Fruit fly (Drosophila melanogaster) whole organism, embryonic: ENCODE measurements around the gene CG44000.
A peak's percentile ranks its signal among the peaks of the same experiment; 100 is the strongest.

Source experiments
- Blimp-1 ChIP-seq: fragments of 200-800 bp; sonication (Bioruptor generic); optimal IDR thresholded peaks from 3 replicates; lab custom pipeline; 2018; ENCODE audit warnings: missing biosample characterization, missing genetic modification characterization, mild to moderate bottlenecking, moderate library complexity, missing genetic modification reagents
- CG10543 ChIP-seq: fragments of 200-800 bp; sonication (Bioruptor generic); optimal IDR thresholded peaks from 3 replicates; lab custom pipeline; 2017; ENCODE audit warnings: missing biosample characterization, mild to moderate bottlenecking, missing genetic modification characterization, moderate library complexity
- CG11504 ChIP-seq: fragments of 200-800 bp; sonication (Bioruptor generic); optimal IDR thresholded peaks from 3 replicates; lab custom pipeline; 2019; ENCODE audit warnings: missing biosample characterization, mild to moderate bottlenecking, missing genetic modification characterization, moderate library complexity
- CG12299 ChIP-seq: fragments of 200-800 bp; sonication (Bioruptor generic); optimal IDR thresholded peaks from 2 replicates; lab custom pipeline; 2018; ENCODE audit warnings: missing biosample characterization, mild to moderate bottlenecking, missing genetic modification characterization
- CG12769 ChIP-seq: fragments of 200-800 bp; sonication (Bioruptor generic); optimal IDR thresholded peaks from 2 replicates; lab custom pipeline; 2019; ENCODE audit warnings: missing biosample characterization, mild to moderate bottlenecking, missing genetic modification characterization, moderate library complexity
- CG13296 ChIP-seq: fragments of 200-800 bp; sonication (Bioruptor generic); optimal IDR thresholded peaks from 3 replicates; lab custom pipeline; 2018; ENCODE audit warnings: missing biosample characterization, mild to moderate bottlenecking, missing genetic modification characterization
- CG14050 ChIP-seq: fragments of 200-800 bp; sonication (Bioruptor generic); IDR thresholded peaks from 3 replicates; pipeline ENCODE4 v1.3.6; 2022; ENCODE audit warnings: missing biosample characterization, missing genetic modification characterization
- CG14667 ChIP-seq: fragments of 200-800 bp; sonication (Bioruptor generic); IDR thresholded peaks from 2 replicates; pipeline ENCODE4 v1.3.6; 2022; ENCODE audit warnings: missing biosample characterization, missing genetic modification characterization
- CG17186 ChIP-seq: fragments of 200-800 bp; sonication (Bioruptor generic); optimal IDR thresholded peaks from 3 replicates; lab custom pipeline; 2017; ENCODE audit warnings: missing biosample characterization, missing genetic modification reagents, missing genetic modification characterization
- CG18619 ChIP-seq: fragments of 200-800 bp; sonication (Bioruptor generic); optimal IDR thresholded peaks from 3 replicates; lab custom pipeline; 2017; ENCODE audit warnings: missing biosample characterization, mild to moderate bottlenecking, missing genetic modification characterization
- CG2712 ChIP-seq: fragments of 200-800 bp; optimal IDR thresholded peaks from 3 replicates; lab custom pipeline; 2019; ENCODE audit warnings: missing biosample characterization, mild to moderate bottlenecking, missing genetic modification characterization, moderate library complexity
- CG2889 ChIP-seq: fragments of 200-800 bp; sonication (Bioruptor generic); IDR thresholded peaks from 3 replicates; pipeline ENCODE4 v1.3.6; 2022; ENCODE audit warnings: missing biosample characterization, missing genetic modification characterization
- CG30020 ChIP-seq: fragments of 200-800 bp; optimal IDR thresholded peaks from 2 replicates; lab custom pipeline; 2019; ENCODE audit warnings: missing biosample characterization, mild to moderate bottlenecking, missing genetic modification characterization, moderate library complexity
- CG33213 ChIP-seq: fragments of 200-800 bp; sonication (Bioruptor generic); optimal IDR thresholded peaks from 3 replicates; lab custom pipeline; 2016; ENCODE audit warnings: missing biosample characterization, missing genetic modification characterization
- CG34224 ChIP-seq: fragments of 200-800 bp; sonication (Bioruptor generic); IDR thresholded peaks from 3 replicates; pipeline ENCODE4 v1.3.6; 2022; ENCODE audit warnings: missing biosample characterization, missing genetic modification characterization; ENCODE audit not compliant: partially characterized antibody
- CG8359 ChIP-seq: fragments of 200-800 bp; sonication (Bioruptor generic); optimal IDR thresholded peaks from 2 replicates; lab custom pipeline; 2017; ENCODE audit warnings: missing biosample characterization, mild to moderate bottlenecking, missing genetic modification characterization, borderline replicate concordance
- CG8388 ChIP-seq: fragments of 200-800 bp; sonication (Bioruptor generic); optimal IDR thresholded peaks from 2 replicates; lab custom pipeline; 2019; ENCODE audit warnings: missing biosample characterization, mild to moderate bottlenecking, missing genetic modification characterization, moderate library complexity
- CG8478 ChIP-seq: fragments of >200 bp; optimal IDR thresholded peaks from 2 replicates; lab custom pipeline; 2018
- Eip74EF ChIP-seq, 2 experiments: fragments of 200-800 bp in 1 of 2; fragments of >200 bp in 1 of 2; sonication (Bioruptor generic) in 1 of 2; optimal IDR thresholded peaks; 2 replicates each; lab custom pipeline; 2017 to 2019; ENCODE audit warnings: missing biosample characterization in 2 of 2, missing genetic modification characterization in 2 of 2, mild to moderate bottlenecking in 1 of 2, moderate library complexity in 1 of 2
- HmgZ ChIP-seq: fragments of 200-800 bp; sonication (Bioruptor generic); optimal IDR thresholded peaks from 2 replicates; lab custom pipeline; 2018; ENCODE audit warnings: missing biosample characterization, mild to moderate bottlenecking, missing genetic modification characterization
- Hr3 ChIP-seq: fragments of 200-800 bp; sonication (Bioruptor generic); optimal IDR thresholded peaks from 3 replicates; lab custom pipeline; 2016; ENCODE audit warnings: missing biosample characterization, missing genetic modification characterization
- MTF-1 ChIP-seq: fragments of 200-800 bp; sonication (Bioruptor generic); optimal IDR thresholded peaks from 2 replicates; lab custom pipeline; 2018; ENCODE audit warnings: missing biosample characterization, mild to moderate bottlenecking, missing genetic modification characterization, borderline replicate concordance
- Meics ChIP-seq: fragments of 200-800 bp; sonication (Bioruptor generic); optimal IDR thresholded peaks from 2 replicates; lab custom pipeline; 2017; ENCODE audit warnings: missing biosample characterization, mild to moderate bottlenecking, missing genetic modification characterization
- Mes4 ChIP-seq: fragments of 200-800 bp; sonication (Bioruptor generic); optimal IDR thresholded peaks from 2 replicates; lab custom pipeline; 2016; ENCODE audit warnings: missing biosample characterization, missing genetic modification characterization
- Nf-YA ChIP-seq: fragments of 200-800 bp; sonication (Bioruptor generic); IDR thresholded peaks from 2 replicates; pipeline ENCODE4 v1.3.6; 2022; ENCODE audit warnings: missing biosample characterization, missing genetic modification characterization
- Scr ChIP-seq: fragments of 200-800 bp; sonication (Bioruptor generic); IDR thresholded peaks from 2 replicates; pipeline ENCODE4 v1.3.6; 2022; ENCODE audit warnings: missing biosample characterization, missing genetic modification characterization; ENCODE audit not compliant: partially characterized antibody
- TFAM ChIP-seq: fragments of 200-800 bp; sonication (Bioruptor generic); optimal IDR thresholded peaks from 2 replicates; lab custom pipeline; 2017; ENCODE audit warnings: missing biosample characterization, missing genetic modification characterization, inconsistent platforms
- abd-A ChIP-seq: fragments of 200-800 bp; sonication (Bioruptor generic); optimal IDR thresholded peaks from 3 replicates; lab custom pipeline; 2019; ENCODE audit warnings: missing biosample characterization, mild to moderate bottlenecking, missing genetic modification characterization, moderate library complexity
- bbx ChIP-seq: fragments of 200-800 bp; sonication (Bioruptor generic); IDR thresholded peaks from 2 replicates; pipeline ENCODE4 v1.3.6; 2022; ENCODE audit warnings: missing biosample characterization, missing genetic modification characterization; ENCODE audit not compliant: partially characterized antibody
- bowl ChIP-seq: fragments of 200-800 bp; sonication (Bioruptor generic); IDR thresholded peaks from 2 replicates; pipeline ENCODE4 v1.3.6; 2022; ENCODE audit warnings: missing biosample characterization, missing genetic modification characterization
- br ChIP-seq: fragments of >200 bp; optimal IDR thresholded peaks from 2 replicates; lab custom pipeline; 2017
- crol ChIP-seq: fragments of 200-800 bp; sonication (Bioruptor generic); IDR thresholded peaks from 2 replicates; pipeline ENCODE4 v1.3.6; 2022; ENCODE audit warnings: missing biosample characterization, missing genetic modification characterization
- fd102C ChIP-seq: fragments of 200-800 bp; sonication (Bioruptor generic); optimal IDR thresholded peaks from 2 replicates; lab custom pipeline; 2018; ENCODE audit warnings: missing biosample characterization, mild to moderate bottlenecking, missing genetic modification characterization, moderate library complexity
- gem ChIP-seq: fragments of 200-800 bp; sonication (Bioruptor generic); optimal IDR thresholded peaks from 2 replicates; lab custom pipeline; 2019; ENCODE audit warnings: missing biosample characterization, mild to moderate bottlenecking, missing genetic modification characterization, moderate library complexity
- gsb ChIP-seq: fragments of 200-800 bp; sonication (Bioruptor generic); IDR thresholded peaks from 2 replicates; pipeline ENCODE4 v1.3.6; 2022; ENCODE audit warnings: missing biosample characterization, missing genetic modification characterization
- hb ChIP-seq: fragments of 200-800 bp; sonication (Bioruptor generic); IDR thresholded peaks from 3 replicates; pipeline ENCODE4 v1.3.6; 2022; ENCODE audit warnings: missing biosample characterization, missing genetic modification characterization; ENCODE audit not compliant: partially characterized antibody
- jigr1 ChIP-seq: fragments of 200-800 bp; sonication (Bioruptor generic); IDR thresholded peaks from 3 replicates; pipeline ENCODE4 v1.3.6; 2022; ENCODE audit warnings: missing biosample characterization, missing genetic modification characterization
- lmd ChIP-seq: fragments of 200-800 bp; sonication (Bioruptor generic); IDR thresholded peaks from 2 replicates; pipeline ENCODE4 v1.3.6; 2022; ENCODE audit warnings: missing biosample characterization, missing genetic modification characterization
- phol ChIP-seq: fragments of 200-800 bp; sonication (Bioruptor generic); optimal IDR thresholded peaks from 3 replicates; lab custom pipeline; 2018; ENCODE audit warnings: missing biosample characterization, mild to moderate bottlenecking, missing genetic modification characterization, moderate library complexity
- pros ChIP-seq: fragments of 200-800 bp; sonication (Bioruptor generic); optimal IDR thresholded peaks from 3 replicates; lab custom pipeline; 2019; ENCODE audit warnings: missing biosample characterization, mild to moderate bottlenecking, missing genetic modification characterization, moderate library complexity
- row ChIP-seq: fragments of 200-800 bp; sonication (Bioruptor generic); IDR thresholded peaks from 3 replicates; pipeline ENCODE4 v1.3.6; 2022; ENCODE audit warnings: missing biosample characterization, missing genetic modification characterization
- sc ChIP-seq, 3 experiments: fragments of >200 bp in 2 of 3; fragments of 200-800 bp in 1 of 3; sonication (Bioruptor generic) in 1 of 3; optimal IDR thresholded peaks; 2 replicates in 2 of 3; 3 replicates in 1 of 3; lab custom pipeline; 2017; ENCODE audit warnings: mild to moderate bottlenecking in 1 of 3, missing biosample characterization in 1 of 3, missing genetic modification characterization in 1 of 3, missing genetic modification reagents in 1 of 3
- sna ChIP-seq: fragments of 200-800 bp; sonication (Bioruptor generic); IDR thresholded peaks from 2 replicates; pipeline ENCODE4 v1.3.6; 2022; ENCODE audit warnings: missing biosample characterization, missing genetic modification characterization; ENCODE audit not compliant: partially characterized antibody
- vnd ChIP-seq: fragments of 200-800 bp; sonication (Bioruptor generic); IDR thresholded peaks from 3 replicates; pipeline ENCODE4 v1.3.6; 2022; ENCODE audit warnings: missing biosample characterization, missing genetic modification characterization; ENCODE audit not compliant: partially characterized antibody
- vvl ChIP-seq: fragments of 200-800 bp; sonication (Bioruptor generic); IDR thresholded peaks from 2 replicates; pipeline ENCODE4 v1.3.6; 2022; ENCODE audit warnings: missing biosample characterization, missing genetic modification characterization
- wdn ChIP-seq: fragments of 200-800 bp; sonication (Bioruptor generic); IDR thresholded peaks from 2 replicates; pipeline ENCODE4 v1.3.6; 2022; ENCODE audit warnings: missing biosample characterization, missing genetic modification characterization
- wor ChIP-seq: fragments of 200-800 bp; sonication (Bioruptor generic); IDR thresholded peaks from 2 replicates; pipeline ENCODE4 v1.3.6; 2022; ENCODE audit warnings: missing biosample characterization, missing genetic modification characterization
- zf30C ChIP-seq: fragments of 200-800 bp; sonication (Bioruptor generic); optimal IDR thresholded peaks from 3 replicates; lab custom pipeline; 2018; ENCODE audit warnings: missing biosample characterization, mild to moderate bottlenecking, missing genetic modification characterization

Gene CG44000

DNA sequence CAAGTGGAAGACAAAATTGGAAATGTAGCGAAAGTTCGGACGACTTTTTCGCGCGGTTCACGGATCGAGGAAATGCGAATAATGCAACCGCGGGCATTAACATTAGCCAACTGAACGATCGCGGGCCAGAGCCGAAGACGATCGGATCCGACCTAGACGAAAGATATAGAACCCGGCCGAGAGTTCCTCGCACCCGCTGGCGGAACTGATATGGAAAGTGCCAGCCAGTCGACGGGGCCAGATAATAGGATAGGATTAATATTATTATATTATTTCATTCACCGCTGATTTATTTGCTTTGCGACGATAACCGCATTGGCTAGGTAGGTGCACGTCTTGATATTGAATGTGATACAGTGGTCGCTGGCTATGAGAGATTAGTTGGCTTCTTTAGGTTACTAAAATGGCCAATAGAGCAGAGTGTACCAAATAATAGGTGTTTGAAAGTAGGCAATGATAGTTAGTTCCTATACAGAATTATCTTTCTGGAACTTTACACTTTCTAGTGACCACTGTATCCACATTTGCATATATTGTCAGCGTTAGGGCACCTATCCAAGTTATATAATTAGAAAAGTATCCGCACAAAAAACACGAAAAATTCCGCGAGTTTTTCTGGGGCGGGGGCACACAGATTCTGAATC lies 43.6 kb upstream of the CG44000 start (continued):
- TF ChIP-seq vvl, result peak; percentile 90
- TF ChIP-seq CG8388 (GFP tag; lab: Kevin White, UChicago), result peak; percentile 51
- TF ChIP-seq sc (optimal IDR thresholded peaks at IDR 0.05; lab: Kevin White, UChicago), result no peak
- TF ChIP-seq sc (GFP tag; optimal IDR thresholded peaks at IDR 0.05; lab: Kevin White, UChicago), result peak; percentile 57
- peak; percentile 72 for TF ChIP-seq CG2712 (tag; lab: Kevin White, UChicago)
- TF ChIP-seq CG8359 (GFP tag; lab: Kevin White, UChicago), result peak; percentile 29
- peak; percentile 67 for TF ChIP-seq MTF-1
- no peak for TF ChIP-seq CG8478
- TF ChIP-seq Scr (GFP tag; lab: Robert Waterston, UW), result no peak
- no peak for TF ChIP-seq jigr1
- TF ChIP-seq zf30C, result no peak
- peak; percentile 19; the same call in 1 of the 2 replicates for TF ChIP-seq wor (GFP tag; lab: Robert Waterston, UW)
- TF ChIP-seq Meics (GFP tag; lab: Kevin White, UChicago), result peak; percentile 61
- TF ChIP-seq CG18619 (GFP tag; lab: Kevin White, UChicago), result peak; percentile 48
- TF ChIP-seq CG14050, result 0 out of 3 replicates have a peak, but pooled peaks have one; percentile 22
- peak; percentile 77; the same call in 2 of the 3 replicates for TF ChIP-seq CG2889 (GFP tag; lab: Robert Waterston, UW)
- TF ChIP-seq row, result peak; percentile 80
- TF ChIP-seq Blimp-1 (GFP tag; lab: Kevin White, UChicago), result peak; percentile 62
- TF ChIP-seq CG34224, result no peak
- no peak for TF ChIP-seq Eip74EF (GFP tag; optimal IDR thresholded peaks at IDR 0.05; lab: Kevin White, UChicago)
- no peak for TF ChIP-seq crol
- no peak for TF ChIP-seq abd-A (tag; lab: Kevin White, UChicago)
- TF ChIP-seq CG14667 (GFP tag; lab: Robert Waterston, UW), result peak; percentile 65
- no peak for TF ChIP-seq CG12299 (tag; lab: Kevin White, UChicago)
- TF ChIP-seq lmd (GFP tag; lab: Robert Waterston, UW), result peak; percentile 82
- no peak for TF ChIP-seq TFAM (GFP tag; lab: Kevin White, UChicago)
- no peak for TF ChIP-seq fd102C (GFP tag; lab: Kevin White, UChicago)
- TF ChIP-seq pros (GFP tag; lab: Kevin White, UChicago), result no peak
- TF ChIP-seq br (lab: Kevin White, UChicago), result no peak
- no peak for TF ChIP-seq bowl
- TF ChIP-seq wdn (GFP tag; lab: Robert Waterston, UW), result 0 out of 2 replicates have a peak, but pooled peaks have one; percentile 56
- TF ChIP-seq HmgZ (tag; lab: Kevin White, UChicago), result peak; percentile 38
- TF ChIP-seq CG10543 (GFP tag; lab: Kevin White, UChicago), result no peak
- peak; percentile 36 for TF ChIP-seq CG13296
- no peak for TF ChIP-seq bbx
- TF ChIP-seq gsb (GFP tag; lab: Robert Waterston, UW), result 0 out of 2 replicates have a peak, but pooled peaks have one; percentile 25
- no peak for TF ChIP-seq Nf-YA
- no peak for TF ChIP-seq sna (GFP tag; lab: Robert Waterston, UW)
- TF ChIP-seq CG33213 (GFP tag; lab: Kevin White, UChicago), result peak; percentile 47
- no peak for TF ChIP-seq vnd (GFP tag; lab: Robert Waterston, UW)
- TF ChIP-seq CG17186 (GFP tag; lab: Kevin White, UChicago), result no peak
- TF ChIP-seq hb, result no peak
- TF ChIP-seq CG30020 (tag; lab: Kevin White, UChicago), result no peak
- TF ChIP-seq CG11504 (tag; lab: Kevin White, UChicago), result peak; percentile 78
- peak; percentile 74 for TF ChIP-seq phol (tag; lab: Kevin White, UChicago)
- peak; percentile 75 for TF ChIP-seq gem
- peak; percentile 46 for TF ChIP-seq Hr3 (GFP tag; lab: Kevin White, UChicago)
- TF ChIP-seq Mes4 (GFP tag; lab: Kevin White, UChicago), result peak; percentile 56
- TF ChIP-seq CG12769 (tag; lab: Kevin White, UChicago), result peak; percentile 76
